Worm (Caenorhabditis elegans) whole organism, early embryonic: ENCODE measurements around the gene Y42H9AR.4.

Experiments used
- B0310.2 ChIP-seq: sonication (generic microtip); optimal IDR thresholded peaks from 2 replicates; lab custom pipeline; 2016; ENCODE audit warnings: mild to moderate bottlenecking, missing genetic modification characterization, missing compliant biosample characterization
- F13C5.2 ChIP-seq: sonication (generic microtip); optimal IDR thresholded peaks from 2 replicates; lab custom pipeline; 2017; ENCODE audit warnings: mild to moderate bottlenecking, missing genetic modification characterization, inconsistent platforms, missing compliant biosample characterization
- aly-1 ChIP-seq: sonication (generic microtip); optimal IDR thresholded peaks from 2 replicates; lab custom pipeline; 2016; ENCODE audit warnings: missing genetic modification characterization, missing compliant biosample characterization
- ama-1 ChIP-seq: fragments of 150-350 bp; optimal IDR thresholded peaks from 2 replicates; lab custom pipeline; 2014
- ceh-13 ChIP-seq: fragments of 200-800 bp; sonication (Bioruptor generic); optimal IDR thresholded peaks from 2 replicates; lab custom pipeline; 2018; ENCODE audit warnings: mild to moderate bottlenecking, missing genetic modification characterization, missing compliant biosample characterization
- ceh-36 ChIP-seq: sonication (generic microtip); optimal IDR thresholded peaks from 2 replicates; lab custom pipeline; 2016; ENCODE audit warnings: missing genetic modification characterization, inconsistent platforms, missing compliant biosample characterization
- ets-7 ChIP-seq: sonication (generic microtip); optimal IDR thresholded peaks from 2 replicates; lab custom pipeline; 2016; ENCODE audit warnings: missing genotype, missing genetic modification characterization, missing compliant biosample characterization
- flt-1 ChIP-seq: fragments of 200-800 bp; sonication (Bioruptor generic); IDR thresholded peaks from 2 replicates; pipeline ENCODE4 v1.3.6; 2022; ENCODE audit warnings: missing genetic modification characterization, missing compliant biosample characterization
- hmbx-1 ChIP-seq: sonication (generic microtip); optimal IDR thresholded peaks from 2 replicates; lab custom pipeline; 2016; ENCODE audit warnings: mild to moderate bottlenecking, missing genetic modification characterization, missing compliant biosample characterization
- hmg-4 ChIP-seq: fragments of 200-800 bp; sonication (Bioruptor generic); optimal IDR thresholded peaks from 2 replicates; lab custom pipeline; 2018; ENCODE audit warnings: mild to moderate bottlenecking, missing genetic modification characterization, missing compliant biosample characterization
- hnd-1 ChIP-seq: sonication (generic microtip); optimal IDR thresholded peaks from 2 replicates; lab custom pipeline; 2016; ENCODE audit warnings: missing genetic modification characterization, missing compliant biosample characterization
- pes-1 ChIP-seq: fragments of 200-800 bp; sonication (Bioruptor generic); IDR thresholded peaks from 2 replicates; pipeline ENCODE4 v1.3.6; 2022; ENCODE audit warnings: missing genetic modification reagents, missing genetic modification characterization, missing compliant biosample characterization
- scrt-1 ChIP-seq: fragments of 200-800 bp; sonication (Bioruptor generic); IDR thresholded peaks from 2 replicates; pipeline ENCODE4 v1.3.6; 2022; ENCODE audit warnings: missing genetic modification characterization, missing compliant biosample characterization
- sea-1 ChIP-seq: fragments of 200-800 bp; sonication (Bioruptor generic); conservative IDR thresholded peaks from 2 replicates; pipeline ENCODE4 v1.3.6; 2022; ENCODE audit warnings: missing genetic modification characterization, missing compliant biosample characterization
- tbx-11 ChIP-seq: fragments of 200-800 bp; sonication (Bioruptor generic); IDR thresholded peaks from 2 replicates; pipeline ENCODE4 v1.3.6; 2022; ENCODE audit warnings: missing genetic modification characterization, missing compliant biosample characterization
- tbx-37 ChIP-seq: fragments of 200-800 bp; sonication (Bioruptor generic); conservative IDR thresholded peaks from 2 replicates; pipeline ENCODE4 v1.3.6; 2022; ENCODE audit warnings: missing genetic modification reagents, missing genetic modification characterization, missing compliant biosample characterization
- tra-4 ChIP-seq: sonication (generic microtip); optimal IDR thresholded peaks from 2 replicates; lab custom pipeline; 2017; ENCODE audit warnings: missing genetic modification characterization, missing compliant biosample characterization

Y42H9AR.4 gene

DNA sequence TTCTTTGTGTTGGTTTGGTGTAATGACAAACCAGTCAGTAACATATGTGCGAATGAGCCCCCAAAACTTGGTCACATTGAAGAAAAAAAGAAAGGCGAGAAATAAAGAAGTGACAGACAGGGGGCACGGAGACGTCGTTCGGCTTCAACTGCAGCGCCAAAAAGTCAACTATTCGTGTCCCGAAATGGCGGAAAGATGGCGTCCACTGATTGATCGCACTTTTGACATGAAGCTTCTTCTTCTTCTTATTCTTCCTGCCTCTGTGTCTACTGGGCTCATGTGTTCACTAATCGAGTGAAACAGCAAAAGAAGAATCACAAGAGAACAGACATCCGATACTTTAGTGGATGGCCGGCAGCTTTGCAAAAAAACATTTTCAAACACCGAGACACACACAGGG is 42.9 kb downstream of the Y42H9AR.4 start:
- TF ChIP-seq tra-4 (no peak), flt-1 (no peak), ets-7 (tag; lab: Kevin White, UChicago) (no peak), ceh-36 (tag; lab: Kevin White, UChicago) (no peak), pes-1 (no peak), hmbx-1 (tag; lab: Kevin White, UChicago) (no peak)

DNA sequence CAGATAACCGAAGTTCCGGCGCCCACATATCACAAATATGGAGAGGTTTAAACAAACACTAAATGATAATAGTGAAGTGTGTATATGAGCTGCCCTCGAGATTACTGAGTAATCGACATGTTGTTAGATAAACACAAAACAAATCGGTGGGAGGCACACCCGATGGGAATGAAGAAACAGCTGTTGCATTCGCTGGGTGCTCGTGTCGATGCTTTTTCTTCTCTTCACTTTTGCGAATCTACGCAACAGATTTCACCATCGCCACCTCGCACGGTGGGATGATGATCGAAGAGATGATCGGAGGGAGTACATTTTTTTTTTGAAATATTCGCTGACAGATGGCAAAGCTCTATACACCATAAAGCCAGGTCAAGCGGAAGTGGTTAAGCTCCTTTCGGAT is 43.7 kb downstream of the Y42H9AR.4 start:
- TF ChIP-seq B0310.2 (tag; lab: Kevin White, UChicago): no peak
- TF ChIP-seq ceh-36 (tag; lab: Kevin White, UChicago): no peak
- no peak for TF ChIP-seq ama-1 (lab: Kevin White, UChicago)
- TF ChIP-seq ets-7 (tag; lab: Kevin White, UChicago): no peak
- TF ChIP-seq aly-1 (tag; lab: Kevin White, UChicago): no peak
- TF ChIP-seq tbx-11 (GFP tag; lab: Robert Waterston, UW): no peak
- no peak for TF ChIP-seq hmg-4 (GFP tag; lab: Kevin White, UChicago)
- TF ChIP-seq pes-1: no peak
- no peak for TF ChIP-seq hmbx-1 (tag; lab: Kevin White, UChicago)
- TF ChIP-seq tra-4: no peak
- TF ChIP-seq hnd-1 (tag; lab: Kevin White, UChicago): no peak
- no peak for TF ChIP-seq tbx-37 (GFP tag; lab: Robert Waterston, UW)
- TF ChIP-seq scrt-1 (GFP tag; lab: Robert Waterston, UW): no peak
- TF ChIP-seq ceh-13 (GFP tag; lab: Kevin White, UChicago): no peak
- TF ChIP-seq sea-1: no peak
- no peak for TF ChIP-seq flt-1
- TF ChIP-seq F13C5.2 (tag; lab: Kevin White, UChicago): no peak

DNA sequence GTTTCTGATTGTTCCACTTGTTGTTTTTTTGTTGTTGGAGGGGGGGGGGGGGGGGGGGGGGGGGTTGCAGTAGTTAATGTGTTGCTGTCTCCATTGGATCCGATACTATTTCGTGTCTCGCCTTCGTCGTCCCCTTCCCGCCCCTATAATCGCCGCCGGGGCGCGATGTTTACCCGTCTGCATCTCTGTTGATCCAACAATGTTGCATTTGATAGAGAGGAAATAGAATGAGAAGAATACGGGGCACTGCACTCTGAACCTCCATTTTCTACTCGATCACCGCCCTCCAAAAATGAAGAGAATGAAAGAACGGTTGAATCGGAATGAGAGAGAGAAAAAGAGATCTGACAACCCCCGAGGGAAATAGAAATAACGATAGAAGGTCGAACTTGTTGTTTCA is 44.3 kb downstream of the Y42H9AR.4 start:
- no peak for TF ChIP-seq hmbx-1 (tag; lab: Kevin White, UChicago)
- no peak for TF ChIP-seq ama-1 (lab: Kevin White, UChicago)
- no peak for TF ChIP-seq hmg-4 (GFP tag; lab: Kevin White, UChicago)
- TF ChIP-seq aly-1 (tag; lab: Kevin White, UChicago): no peak
- TF ChIP-seq tra-4: no peak
- TF ChIP-seq tbx-11 (GFP tag; lab: Robert Waterston, UW): no peak
- no peak for TF ChIP-seq flt-1
- TF ChIP-seq ets-7 (tag; lab: Kevin White, UChicago): no peak
- TF ChIP-seq tbx-37 (GFP tag; lab: Robert Waterston, UW): no peak
- no peak for TF ChIP-seq hnd-1 (tag; lab: Kevin White, UChicago)
- TF ChIP-seq sea-1: no peak

DNA sequence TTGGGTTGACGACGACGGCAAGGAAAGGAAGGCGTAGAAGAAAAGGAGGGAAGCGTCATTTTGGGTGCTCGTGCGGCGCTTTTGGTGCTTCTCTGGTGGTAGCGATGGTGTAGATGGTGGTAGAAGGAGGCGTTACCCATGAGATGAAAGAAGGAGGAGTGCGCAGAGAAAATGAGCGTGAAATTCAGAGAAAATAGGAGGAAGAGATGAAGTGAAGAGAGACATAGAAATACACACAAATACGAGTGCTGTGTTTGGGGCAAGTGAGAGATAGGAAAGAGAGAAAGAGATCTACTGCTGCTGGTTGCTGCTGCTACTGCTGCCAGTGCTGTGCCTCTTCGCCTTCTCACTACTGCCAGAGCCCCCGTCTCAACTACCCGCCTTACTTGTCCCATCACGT is 45.4 kb downstream of the Y42H9AR.4 start:
- TF ChIP-seq tbx-37 (GFP tag; lab: Robert Waterston, UW): peak; percentile 32; the same call in 1 of the 2 replicates
- TF ChIP-seq flt-1: no peak
- TF ChIP-seq tbx-11 (GFP tag; lab: Robert Waterston, UW): 0 out of 2 replicates have a peak, but pooled peaks have one; percentile 12
- no peak for TF ChIP-seq sea-1
- no peak for TF ChIP-seq pes-1
- peak; percentile 66 for TF ChIP-seq hmg-4 (GFP tag; lab: Kevin White, UChicago)
- TF ChIP-seq hnd-1 (tag; lab: Kevin White, UChicago): no peak
- no peak for TF ChIP-seq ceh-36 (tag; lab: Kevin White, UChicago)
- no peak for TF ChIP-seq ama-1 (lab: Kevin White, UChicago)
- TF ChIP-seq tra-4: no peak
- peak; percentile 38 for TF ChIP-seq aly-1 (tag; lab: Kevin White, UChicago)
- TF ChIP-seq scrt-1 (GFP tag; lab: Robert Waterston, UW): 0 out of 2 replicates have a peak, but pooled peaks have one; percentile 13
- no peak for TF ChIP-seq ceh-13 (GFP tag; lab: Kevin White, UChicago)
- no peak for TF ChIP-seq B0310.2 (tag; lab: Kevin White, UChicago)
- TF ChIP-seq hmbx-1 (tag; lab: Kevin White, UChicago): no peak
- TF ChIP-seq ets-7 (tag; lab: Kevin White, UChicago): no peak
- TF ChIP-seq F13C5.2 (tag; lab: Kevin White, UChicago): peak; percentile 37

DNA sequence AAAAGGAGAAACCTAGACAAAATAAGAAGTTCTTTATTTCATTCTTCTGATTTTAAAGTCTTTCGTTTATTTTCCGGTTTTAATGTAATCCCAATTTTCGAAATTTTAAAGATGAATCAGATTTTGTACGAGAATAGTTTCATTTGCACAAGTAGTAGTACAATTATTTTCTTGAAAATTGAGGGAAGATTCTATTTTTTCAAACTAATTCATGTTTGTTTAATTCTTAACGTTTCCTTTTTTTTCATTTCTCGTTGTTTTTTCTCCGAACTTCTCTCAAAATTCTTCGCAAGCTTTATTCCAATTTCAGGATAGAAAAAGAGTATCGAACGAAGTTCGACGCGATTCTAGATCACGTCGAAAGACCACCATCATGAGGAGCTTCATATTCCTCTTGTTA is 49.7 kb downstream of the Y42H9AR.4 start, which contains the start of gene sax-7:
Gene sax-7, plus strand, starts transcription at position 301 of the 400 bp plus-strand sequence.
- TF ChIP-seq pes-1: no peak

DNA sequence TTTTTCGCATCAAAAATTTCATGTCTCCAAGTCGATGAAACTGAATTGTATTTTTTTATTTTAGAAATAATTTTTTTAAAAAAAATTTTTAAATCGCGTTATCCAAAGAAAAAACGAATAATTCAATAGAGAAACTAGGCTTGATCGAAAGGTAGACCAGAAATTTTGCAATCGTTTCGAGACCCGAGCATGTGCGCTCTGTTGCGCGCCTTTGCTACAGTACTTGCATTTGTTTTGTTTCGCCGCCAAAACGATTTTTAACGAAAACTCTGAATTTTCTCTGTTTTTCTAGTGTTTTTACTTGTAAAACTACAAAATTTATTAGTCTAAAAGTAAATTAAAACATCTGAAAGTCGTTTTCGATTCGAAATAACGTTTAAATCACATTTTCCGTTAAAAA is 50.8 kb downstream of the Y42H9AR.4 start:
- no peak for TF ChIP-seq ceh-36 (tag; lab: Kevin White, UChicago)
- TF ChIP-seq aly-1 (tag; lab: Kevin White, UChicago): no peak
- TF ChIP-seq B0310.2 (tag; lab: Kevin White, UChicago): no peak
- no peak for TF ChIP-seq ets-7 (tag; lab: Kevin White, UChicago)
- no peak for TF ChIP-seq hmg-4 (GFP tag; lab: Kevin White, UChicago)
- no peak for TF ChIP-seq tbx-37 (GFP tag; lab: Robert Waterston, UW)
- TF ChIP-seq pes-1: no peak
- no peak for TF ChIP-seq ceh-13 (GFP tag; lab: Kevin White, UChicago)
- no peak for TF ChIP-seq hnd-1 (tag; lab: Kevin White, UChicago)
- TF ChIP-seq sea-1: no peak
- TF ChIP-seq F13C5.2 (tag; lab: Kevin White, UChicago): no peak
- TF ChIP-seq hmbx-1 (tag; lab: Kevin White, UChicago): no peak
- TF ChIP-seq ama-1 (lab: Kevin White, UChicago): no peak
- no peak for TF ChIP-seq scrt-1 (GFP tag; lab: Robert Waterston, UW)
- no peak for TF ChIP-seq tbx-11 (GFP tag; lab: Robert Waterston, UW)
- TF ChIP-seq flt-1: no peak
